Worm (Caenorhabditis elegans): Measurements from ENCODE around the gene C32D5.14.

DNA sequence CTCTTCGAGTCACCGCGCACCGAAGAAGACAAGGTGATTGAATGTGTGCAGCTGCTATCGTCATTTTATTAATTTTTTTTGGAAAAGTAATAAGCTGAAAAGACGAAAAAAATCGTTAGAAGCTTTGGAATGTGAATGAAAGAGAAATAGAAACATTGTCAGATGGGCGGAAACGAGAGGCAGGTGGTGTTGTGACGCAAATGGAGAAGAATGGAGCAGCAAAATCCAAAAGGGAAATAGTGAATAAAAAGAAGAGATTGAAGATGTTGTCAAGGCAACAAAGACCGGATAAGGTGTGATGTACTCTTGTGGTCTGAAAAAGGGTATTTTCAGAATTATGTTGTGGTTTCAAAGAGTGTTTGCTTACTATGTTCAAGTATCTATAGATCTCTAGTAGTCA lies 7.2 kb downstream of the C32D5.14 start:
- TF ChIP-seq nhr-76 (tag; optimal IDR thresholded peaks at IDR 0.05) (no peak), nhr-237 (tag; optimal IDR thresholded peaks at IDR 0.05) (no peak), mep-1 (tag; optimal IDR thresholded peaks at IDR 0.05) (no peak), unc-62 (GFP tag; optimal IDR thresholded peaks at IDR 0.05) (no peak), lsy-2 (tag; optimal IDR thresholded peaks at IDR 0.05) (no peak), lin-13 (tag; optimal IDR thresholded peaks at IDR 0.05) (no peak), hlh-1 (tag; optimal IDR thresholded peaks at IDR 0.05) (no peak), M03D4.4 (tag; optimal IDR thresholded peaks at IDR 0.05) (no peak), zip-8 (tag; optimal IDR thresholded peaks at IDR 0.05) (no peak), sptf-1 (tag; optimal IDR thresholded peaks at IDR 0.05) (no peak), unc-39 (tag; optimal IDR thresholded peaks at IDR 0.05) (no peak), sem-2 (GFP tag; optimal IDR thresholded peaks at IDR 0.05) (no peak), bed-3 (GFP tag; optimal IDR thresholded peaks at IDR 0.05) (no peak), elt-3 (tag; optimal IDR thresholded peaks at IDR 0.05) (no peak)

Measured in whole organism, mixed stage, embryonic.